Fruit fly (Drosophila melanogaster) whole organism, adult: ENCODE results near the gene CheB93b.

Source experiments
- CG11617 ChIP-seq: fragments of 200-800 bp; sonication (Bioruptor generic); optimal IDR thresholded peaks from 2 replicates; lab custom pipeline; 2017; ENCODE audit warnings: mild to moderate bottlenecking, missing biosample characterization, missing genetic modification reagents, missing genetic modification characterization
- CG14711 ChIP-seq: fragments of 200-800 bp; sonication (Bioruptor generic); optimal IDR thresholded peaks from 2 replicates; lab custom pipeline; 2018; ENCODE audit warnings: missing biosample characterization, mild to moderate bottlenecking, missing genetic modification characterization, moderate library complexity
- CG33017 ChIP-seq: fragments of 200-800 bp; sonication (Bioruptor generic); optimal IDR thresholded peaks from 2 replicates; lab custom pipeline; 2018; ENCODE audit warnings: missing biosample characterization, mild to moderate bottlenecking, missing genetic modification characterization, moderate library complexity
- CG5204 ChIP-seq: fragments of 200-800 bp; sonication (Bioruptor generic); optimal IDR thresholded peaks from 2 replicates; lab custom pipeline; 2016; ENCODE audit warnings: missing biosample characterization, missing genetic modification characterization
- CG7101 ChIP-seq: fragments of 200-800 bp; sonication (Bioruptor generic); optimal IDR thresholded peaks from 2 replicates; lab custom pipeline; 2018; ENCODE audit warnings: missing biosample characterization, mild to moderate bottlenecking, missing genetic modification characterization, moderate library complexity
- Clk ChIP-seq: fragments of 200-800 bp; sonication (Bioruptor generic); optimal IDR thresholded peaks from 2 replicates; lab custom pipeline; 2017; ENCODE audit warnings: missing biosample characterization, missing genetic modification characterization
- Crg-1 ChIP-seq: fragments of 200-800 bp; sonication (Bioruptor generic); optimal IDR thresholded peaks from 2 replicates; lab custom pipeline; 2016; ENCODE audit warnings: missing biosample characterization, missing genetic modification characterization
- bab1 ChIP-seq: fragments of 200-800 bp; sonication (Bioruptor generic); optimal IDR thresholded peaks from 3 replicates; lab custom pipeline; 2019; ENCODE audit warnings: missing biosample characterization, mild to moderate bottlenecking, missing genetic modification characterization, moderate library complexity
- tj ChIP-seq: fragments of 200-800 bp; sonication (Bioruptor generic); optimal IDR thresholded peaks from 3 replicates; lab custom pipeline; 2017; ENCODE audit warnings: missing biosample characterization, mild to moderate bottlenecking, missing genetic modification characterization, moderate library complexity

dm6 chr3R:21408372-21408771, 551 bp upstream of the CheB93b start:
- no peak for TF ChIP-seq CG11617
- no peak for TF ChIP-seq CG7101
- TF ChIP-seq Crg-1, result no peak
- TF ChIP-seq CG5204, result no peak
- TF ChIP-seq bab1, result no peak
- no peak for TF ChIP-seq CG14711 (tag; lab: Kevin White, UChicago)
- no peak for TF ChIP-seq Clk
- TF ChIP-seq CG33017, result no peak
- TF ChIP-seq tj (GFP tag; lab: Kevin White, UChicago), result no peak
